Worm (Caenorhabditis elegans): ENCODE measurements around the gene T05A8.8.

- no peak for TF ChIP-seq ama-1 (optimal IDR thresholded peaks at IDR 0.05)
- no peak for TF ChIP-seq ceh-36 (tag; optimal IDR thresholded peaks at IDR 0.05)
- no peak for TF ChIP-seq B0310.2 (tag; optimal IDR thresholded peaks at IDR 0.05)
- no peak for TF ChIP-seq pes-1 (GFP tag; IDR thresholded peaks at IDR 0.05)
- TF ChIP-seq tbx-37 (GFP tag; conservative IDR thresholded peaks at IDR 0.05) = no peak
- no peak for TF ChIP-seq scrt-1 (GFP tag; IDR thresholded peaks at IDR 0.05)
- no peak for TF ChIP-seq flt-1 (GFP tag; IDR thresholded peaks at IDR 0.05)
Observed at ce11 chrII:2692476-2692875, 44.0 kb upstream of the T05A8.8 start, which contains the start of gene set-11.

Data from whole organism, early embryonic.